Fruit fly (Drosophila melanogaster): ENCODE results near the gene dlp.

dlp gene

DNA sequence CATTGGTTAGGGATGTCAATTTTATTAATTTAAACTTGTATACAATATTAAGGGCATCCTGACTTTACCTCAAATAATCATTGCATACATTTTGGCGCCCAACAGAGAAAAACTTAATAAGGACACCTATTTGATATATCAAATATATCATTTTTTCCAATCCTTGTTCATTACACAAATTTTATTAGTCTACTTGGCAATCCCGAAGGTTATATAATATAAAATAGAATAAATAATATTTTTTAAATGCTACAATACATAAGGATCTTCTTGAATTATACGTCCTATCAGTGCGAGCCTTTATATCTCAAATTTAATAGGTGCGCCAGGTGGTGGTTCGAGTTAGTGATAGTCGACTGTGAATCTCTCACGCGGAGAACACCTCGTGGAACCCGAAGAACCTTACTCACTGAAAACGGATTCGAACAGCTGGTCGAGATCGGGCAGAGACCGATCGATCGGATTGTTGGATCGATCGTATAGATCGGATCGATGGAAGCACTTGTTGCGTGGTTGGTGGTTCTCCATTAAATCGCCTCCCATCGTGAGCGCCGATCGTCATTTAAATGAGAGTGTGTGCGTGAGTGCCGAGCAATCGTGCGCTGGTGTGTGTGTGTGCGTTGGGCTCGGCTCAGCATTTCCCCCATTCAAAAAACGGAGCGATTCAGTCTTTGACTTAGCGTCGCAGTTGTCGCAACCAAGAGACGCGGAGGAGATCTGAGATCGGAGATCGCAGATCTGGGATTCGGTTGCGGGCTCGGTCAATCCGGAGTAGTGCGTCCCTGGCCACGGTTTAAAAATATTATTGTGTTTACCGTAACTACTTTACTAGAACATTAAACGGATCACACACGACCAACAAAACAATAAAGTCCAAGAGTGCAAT, 18.4 kb upstream of the dlp start, which contains the start of gene shd:
Gene shd (plus strand): TSS at position 667 of the 886 bp plus-strand sequence.
- TF ChIP-seq CG17801 (GFP tag; optimal IDR thresholded peaks at IDR 0.05; ENCODE audit: partially characterized antibody), result no peak

DNA sequence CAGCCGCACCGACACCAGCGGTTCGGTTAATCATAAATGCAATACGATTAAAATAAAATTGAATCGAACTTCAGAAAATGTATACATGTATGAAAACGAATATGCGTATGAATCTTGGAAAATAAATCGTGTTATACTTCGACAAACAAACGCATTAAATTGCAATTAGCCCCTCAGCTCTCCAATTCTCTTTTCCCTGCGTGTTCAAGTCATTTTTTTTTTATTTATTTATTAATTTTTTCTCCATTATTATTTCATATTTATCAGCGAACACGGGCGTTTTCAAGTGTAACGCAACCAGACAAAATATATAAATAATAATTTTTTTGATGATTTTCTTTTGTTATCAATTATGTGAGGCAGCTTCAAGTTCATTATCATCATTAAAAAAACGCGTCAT, 17.2 kb upstream of the dlp start:
- TF ChIP-seq CG17801 (GFP tag; optimal IDR thresholded peaks at IDR 0.05; ENCODE audit: partially characterized antibody), result no peak

DNA sequence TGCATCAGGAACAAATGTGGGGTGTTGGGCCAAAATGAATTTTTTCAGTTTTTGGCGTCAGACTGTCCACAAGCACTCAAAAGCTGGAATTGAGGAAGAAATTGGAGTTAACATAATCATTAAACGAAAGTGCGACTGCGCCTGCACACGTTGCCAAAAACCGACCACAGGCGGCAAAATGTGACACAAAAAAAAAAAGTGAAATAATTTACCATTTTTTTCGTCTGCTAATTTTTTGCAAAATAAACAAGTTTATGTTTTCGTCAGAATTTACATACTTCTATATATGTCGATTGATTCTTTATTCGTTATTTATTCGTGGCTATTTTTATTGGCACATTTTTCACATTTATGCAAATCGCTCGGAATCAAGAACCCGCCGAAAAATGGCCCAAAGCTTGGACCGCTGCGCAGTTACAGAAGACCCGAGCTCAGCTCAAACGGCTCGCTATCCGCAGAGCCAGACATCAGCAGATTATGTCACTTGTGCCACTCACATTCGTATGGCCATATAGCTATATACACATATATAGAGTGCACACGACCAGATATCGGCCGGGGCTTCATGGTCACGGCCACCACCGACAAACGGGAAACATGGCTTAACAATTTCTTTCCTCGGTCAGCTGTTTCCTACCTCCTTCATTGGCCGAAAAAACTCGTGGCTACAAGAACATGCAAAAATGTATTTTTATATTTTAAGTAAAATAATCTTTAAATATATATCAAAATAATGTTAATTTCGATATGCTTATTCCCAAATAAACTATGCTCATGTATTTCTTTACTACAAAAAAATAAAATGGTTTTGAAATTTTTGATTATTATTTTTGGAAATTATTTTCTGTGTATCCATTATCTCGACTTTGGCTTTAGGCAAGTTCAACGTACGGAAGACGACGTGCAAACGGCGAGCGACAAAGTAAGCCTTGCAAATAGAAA, 16.0 kb upstream of the dlp start:
- TF ChIP-seq CG17801 (GFP tag; optimal IDR thresholded peaks at IDR 0.05; ENCODE audit: partially characterized antibody), result no peak

DNA sequence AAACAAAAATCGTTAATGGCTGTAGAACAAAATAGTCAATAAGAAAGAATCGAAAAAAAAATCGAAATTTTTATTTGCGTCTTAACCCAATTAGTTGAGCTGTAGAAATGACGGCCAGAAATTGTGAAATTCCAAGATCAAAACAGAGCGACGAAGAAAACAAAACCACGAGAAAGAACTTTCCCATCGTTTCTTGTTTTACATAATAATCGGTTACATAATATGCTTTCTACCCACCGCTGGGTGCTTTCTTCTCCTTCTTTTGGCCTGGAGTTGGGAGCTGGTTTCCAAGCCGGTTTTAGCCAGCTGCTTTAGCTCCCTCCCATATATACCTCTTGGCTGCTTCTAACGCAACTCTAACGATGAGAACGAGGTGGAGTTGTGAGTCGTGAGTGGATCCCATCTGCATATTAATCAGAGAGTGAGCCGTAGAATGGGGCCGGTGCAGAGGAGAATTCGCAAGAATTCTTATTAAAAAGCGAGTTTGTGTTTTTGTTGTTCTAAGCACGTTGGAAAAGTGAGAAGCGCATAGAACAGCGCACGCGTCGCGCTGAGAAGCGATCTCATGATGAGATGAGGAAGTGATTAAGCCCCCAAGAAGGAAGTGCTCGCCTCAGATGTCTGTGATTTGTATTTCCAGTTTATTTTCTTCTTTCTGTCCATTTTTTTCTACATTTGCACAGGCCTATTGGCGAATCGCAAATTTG, 14.7 kb upstream of the dlp start:
- no peak for TF ChIP-seq CG17801 (GFP tag; optimal IDR thresholded peaks at IDR 0.05; ENCODE audit: partially characterized antibody)

DNA sequence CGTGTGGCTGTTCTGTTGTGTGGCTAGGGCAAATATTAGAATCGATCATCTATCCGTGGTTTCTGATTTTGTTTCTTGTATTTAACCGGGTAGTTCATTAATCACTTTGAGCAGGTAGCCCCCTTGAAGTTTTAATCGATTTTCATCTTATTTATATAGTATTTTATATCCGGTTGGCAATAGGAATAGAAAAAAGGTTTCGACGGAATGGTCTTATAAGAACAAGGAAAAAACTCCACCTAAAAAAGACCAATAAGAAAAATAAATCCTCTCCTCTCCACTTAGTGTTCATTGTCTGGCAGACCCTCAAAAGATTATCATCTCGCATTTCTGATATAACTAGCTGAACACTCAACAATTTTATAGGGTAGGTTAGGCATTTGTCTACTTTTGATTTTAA, 14.0 kb upstream of the dlp start:
- no peak for TF ChIP-seq CG17801 (GFP tag; optimal IDR thresholded peaks at IDR 0.05; ENCODE audit: partially characterized antibody)

DNA sequence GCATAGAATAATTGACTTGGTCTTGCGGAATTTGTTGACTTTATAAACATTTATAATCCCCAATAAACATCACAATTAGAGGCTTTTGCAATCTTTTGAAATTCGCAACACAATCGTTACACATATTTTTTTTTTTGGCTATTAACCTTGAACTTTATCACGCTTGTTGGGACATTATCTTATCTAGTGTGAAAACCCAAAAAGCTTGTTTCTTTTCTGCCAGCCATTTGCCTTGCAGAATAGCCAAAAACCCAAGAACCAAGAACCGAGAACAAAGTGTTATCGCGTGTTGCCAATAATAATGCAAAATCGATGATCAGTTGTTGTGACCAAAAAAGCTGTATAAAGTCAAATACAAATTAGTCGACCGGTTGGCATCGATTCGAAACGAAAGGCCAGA, 13.5 kb upstream of the dlp start:
- TF ChIP-seq CG17801 (GFP tag; optimal IDR thresholded peaks at IDR 0.05; ENCODE audit: partially characterized antibody), result no peak

DNA sequence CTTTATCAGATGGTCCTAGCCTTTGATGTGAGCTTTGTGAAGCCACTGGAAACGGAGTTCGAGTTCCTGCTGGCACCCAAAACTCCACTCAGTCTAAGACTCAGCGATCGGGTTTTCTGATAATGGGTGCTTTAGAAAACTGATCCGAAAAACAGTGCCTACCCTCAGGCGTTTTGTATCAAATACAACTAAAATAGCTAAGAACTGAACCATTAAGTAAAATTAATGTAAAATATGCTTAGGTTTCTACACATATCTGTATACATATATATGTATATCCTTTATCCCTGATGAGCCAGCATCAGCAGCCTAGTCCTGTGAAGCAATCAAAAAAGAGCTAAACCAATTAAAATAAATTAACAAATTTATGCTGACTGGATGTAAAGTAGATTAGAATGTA, 10.9 kb upstream of the dlp start:
- no peak for TF ChIP-seq CG17801 (GFP tag; optimal IDR thresholded peaks at IDR 0.05; ENCODE audit: partially characterized antibody)

DNA sequence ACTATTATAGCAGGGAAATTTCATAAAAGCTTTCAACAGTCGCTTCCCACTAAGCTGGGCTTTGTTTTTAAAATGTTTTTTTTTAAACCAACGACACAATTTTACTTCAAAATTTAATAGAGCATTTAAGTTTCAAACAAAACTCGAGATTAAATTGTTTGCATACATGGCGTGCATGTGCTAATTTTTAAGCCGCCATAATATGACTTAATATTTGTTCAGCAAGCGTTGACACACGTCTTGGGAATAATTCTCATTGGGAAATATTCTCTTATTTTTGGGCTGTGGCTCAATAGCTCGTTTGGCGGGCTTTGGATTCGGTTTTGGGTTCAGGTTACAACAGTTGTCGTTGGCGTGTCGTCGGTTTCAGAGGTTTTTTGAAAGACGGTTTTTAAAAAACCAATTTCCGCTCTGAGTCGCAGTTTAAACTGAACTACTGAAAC, 9.9 kb upstream of the dlp start, which contains the start of gene CG9628:
Gene CG9628 (plus strand): TSS at position 340 of the 443 bp plus-strand sequence.
- no peak for TF ChIP-seq CG17801 (GFP tag; optimal IDR thresholded peaks at IDR 0.05; ENCODE audit: partially characterized antibody)

DNA sequence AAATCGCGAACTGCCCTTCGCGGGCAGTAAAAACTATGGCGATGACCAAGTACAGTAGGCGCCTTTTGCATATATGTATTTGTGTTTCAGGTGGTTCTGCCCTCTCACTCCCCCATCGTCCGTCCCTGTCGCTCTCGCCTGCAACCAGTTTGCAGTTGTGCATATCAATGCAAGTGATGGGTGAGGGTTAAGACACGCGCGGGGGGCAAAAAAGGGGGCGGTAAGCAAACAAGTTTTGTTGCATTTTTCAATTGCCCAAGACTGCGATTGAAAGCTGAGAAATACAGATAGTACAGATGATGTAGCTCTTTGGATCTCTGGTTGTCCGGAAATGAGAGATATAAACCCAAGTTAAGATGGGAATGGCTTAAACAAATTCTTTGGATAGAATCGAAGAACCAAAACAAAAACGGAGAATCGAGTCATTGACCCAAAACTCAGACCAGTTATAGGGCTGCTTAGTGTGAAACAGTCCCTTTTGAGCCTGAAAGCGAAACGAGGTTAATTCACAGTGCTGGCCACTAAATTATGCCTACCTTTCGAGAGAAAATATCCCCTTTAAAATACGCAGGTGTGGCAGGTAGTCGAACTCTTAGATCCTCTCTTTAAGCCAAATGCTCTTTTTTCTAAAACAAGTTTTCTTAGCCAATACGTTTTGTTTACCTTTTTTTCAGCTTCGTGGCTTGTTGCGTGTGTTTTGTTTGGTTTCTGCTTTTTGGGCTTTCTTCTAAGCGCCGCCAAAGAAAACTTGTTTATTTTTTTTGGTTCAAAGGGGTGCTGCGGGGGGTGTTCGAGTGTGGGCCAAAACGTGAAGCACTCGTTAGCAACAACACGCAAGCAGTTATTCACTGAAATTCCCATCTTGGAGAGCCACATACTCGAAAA, 7.7 kb upstream of the dlp start:
- no peak for TF ChIP-seq CG17801 (GFP tag; optimal IDR thresholded peaks at IDR 0.05; ENCODE audit: partially characterized antibody)

DNA sequence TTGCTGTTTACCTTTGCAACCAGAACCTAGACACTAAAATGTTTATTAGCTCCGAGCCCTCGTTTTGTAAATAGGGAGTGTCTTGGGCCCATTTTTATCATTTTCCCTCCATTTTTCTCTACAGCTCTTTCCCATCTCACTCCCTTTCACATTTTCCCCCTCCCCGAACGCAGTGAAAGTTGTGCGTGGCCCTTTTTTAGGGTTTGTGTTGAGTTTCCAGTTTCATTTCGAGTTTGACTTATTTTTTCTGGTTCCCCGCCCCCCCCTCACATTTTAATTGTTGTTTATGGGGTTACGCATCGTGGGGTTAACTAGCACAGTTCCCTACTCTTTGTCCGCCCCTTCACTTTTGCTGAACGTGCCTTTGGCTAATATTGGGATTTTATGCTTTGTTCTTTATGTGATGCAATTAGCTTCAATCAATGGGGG, 6.8 kb upstream of the dlp start:
- no peak for TF ChIP-seq CG17801 (GFP tag; optimal IDR thresholded peaks at IDR 0.05; ENCODE audit: partially characterized antibody)

DNA sequence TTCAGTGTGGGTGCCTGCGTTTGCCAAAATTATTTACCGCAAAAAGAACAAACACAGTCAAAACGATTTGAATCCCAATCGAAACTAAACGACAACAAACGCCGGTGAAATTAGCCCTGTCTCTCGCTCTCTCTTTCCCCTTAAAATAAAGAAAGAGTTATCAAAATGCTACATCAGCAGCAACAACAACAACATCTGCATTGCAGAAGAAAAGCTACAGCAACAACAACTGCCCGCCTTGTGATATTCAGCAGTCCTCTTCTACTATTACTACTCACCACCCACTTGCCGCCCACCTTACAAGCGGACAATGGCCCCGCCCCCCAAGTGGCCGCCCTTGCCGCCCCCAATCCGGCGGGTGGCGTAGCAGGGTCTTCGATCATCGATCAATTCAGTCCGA, 507 bp downstream of the dlp start:
- no peak for TF ChIP-seq CG17801 (GFP tag; optimal IDR thresholded peaks at IDR 0.05; ENCODE audit: partially characterized antibody)

DNA sequence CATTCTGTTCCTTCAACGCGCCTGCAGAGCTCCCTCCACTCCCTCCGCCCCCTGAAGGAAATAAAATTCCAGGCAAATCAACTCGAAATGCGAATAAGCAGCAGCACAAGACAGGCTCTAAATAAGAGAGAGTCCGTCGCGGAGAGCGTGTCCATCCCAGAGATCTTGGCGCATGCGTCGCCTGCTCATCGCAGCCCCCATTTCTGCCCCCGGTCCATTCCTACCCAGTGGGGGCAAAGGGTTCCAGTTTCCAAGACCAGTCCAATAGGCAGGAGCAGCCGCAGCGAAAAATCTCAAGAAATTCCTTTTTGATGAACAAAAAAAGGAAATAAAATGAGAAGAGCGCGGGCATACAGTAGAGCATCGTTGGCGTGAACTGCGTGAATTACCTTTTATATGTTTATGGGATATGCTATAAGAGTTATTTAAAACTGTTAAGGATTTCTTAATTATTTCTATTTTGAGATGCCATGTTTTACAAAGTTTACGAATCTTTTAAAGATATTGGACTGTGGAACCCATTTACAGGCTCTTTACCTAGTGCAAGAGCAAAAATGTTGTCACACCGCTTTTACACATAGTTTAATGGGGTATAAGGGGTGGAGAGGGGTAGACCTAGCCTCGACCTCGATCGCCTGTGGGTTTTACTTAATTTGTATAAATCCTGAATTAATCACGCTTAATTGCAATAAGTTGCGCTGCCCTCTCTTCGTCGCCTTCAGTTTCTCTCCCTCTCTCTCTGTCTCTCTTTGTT, 1.8 kb downstream of the dlp start:
- no peak for TF ChIP-seq CG17801 (GFP tag; optimal IDR thresholded peaks at IDR 0.05; ENCODE audit: partially characterized antibody)

Measured in ovary, adult (tissue).